Worm (Caenorhabditis elegans) whole organism, midembryonic: Measurements from ENCODE around the gene F13E6.2.

Source experiments
- T22C8.4 ChIP-seq: fragments of 200-800 bp; sonication (Bioruptor generic); IDR thresholded peaks from 2 replicates; pipeline ENCODE4 v1.3.6; 2022; ENCODE audit warnings: missing genetic modification characterization, missing compliant biosample characterization
- cog-1 ChIP-seq: sonication (generic microtip); optimal IDR thresholded peaks from 2 replicates; lab custom pipeline; 2016; ENCODE audit warnings: missing genetic modification characterization, missing compliant biosample characterization
- flt-1 ChIP-seq: fragments of 200-800 bp; sonication (Bioruptor generic); IDR thresholded peaks from 2 replicates; pipeline ENCODE4 v1.3.6; 2022; ENCODE audit warnings: missing genetic modification characterization, missing compliant biosample characterization
- klf-2 ChIP-seq: fragments of 200-800 bp; sonication (Bioruptor generic); conservative IDR thresholded peaks from 2 replicates; pipeline ENCODE4 v1.3.6; 2022; ENCODE audit warnings: missing genetic modification reagents, missing genetic modification characterization, missing compliant biosample characterization
- med-1 ChIP-seq: sonication (generic microtip); optimal IDR thresholded peaks from 2 replicates; lab custom pipeline; 2017; ENCODE audit warnings: missing genetic modification characterization, mild to moderate bottlenecking, missing compliant biosample characterization, antibody characterized with exemption, missing genetic modification reagents; ENCODE audit not compliant: insufficient read depth
- ref-1 ChIP-seq: fragments of 200-800 bp; sonication (Bioruptor generic); conservative IDR thresholded peaks from 2 replicates; pipeline ENCODE4 v1.3.6; 2022; ENCODE audit warnings: missing genetic modification reagents, missing genetic modification characterization, missing compliant biosample characterization
- tab-1 ChIP-seq: fragments of 200-800 bp; sonication (Bioruptor generic); IDR thresholded peaks from 2 replicates; pipeline ENCODE4 v1.3.6; 2022; ENCODE audit warnings: missing genetic modification characterization, missing compliant biosample characterization
- ztf-23 ChIP-seq: fragments of 200-800 bp; sonication (Bioruptor generic); IDR thresholded peaks from 2 replicates; pipeline ENCODE4 v1.3.6; 2022; ENCODE audit warnings: missing genetic modification reagents, missing genetic modification characterization, missing compliant biosample characterization
- ztf-29 ChIP-seq: fragments of 200-800 bp; sonication (Bioruptor generic); IDR thresholded peaks from 2 replicates; pipeline ENCODE4 v1.3.6; 2022; ENCODE audit warnings: missing genetic modification reagents, missing genetic modification characterization, missing compliant biosample characterization

F13E6.2 gene

DNA sequence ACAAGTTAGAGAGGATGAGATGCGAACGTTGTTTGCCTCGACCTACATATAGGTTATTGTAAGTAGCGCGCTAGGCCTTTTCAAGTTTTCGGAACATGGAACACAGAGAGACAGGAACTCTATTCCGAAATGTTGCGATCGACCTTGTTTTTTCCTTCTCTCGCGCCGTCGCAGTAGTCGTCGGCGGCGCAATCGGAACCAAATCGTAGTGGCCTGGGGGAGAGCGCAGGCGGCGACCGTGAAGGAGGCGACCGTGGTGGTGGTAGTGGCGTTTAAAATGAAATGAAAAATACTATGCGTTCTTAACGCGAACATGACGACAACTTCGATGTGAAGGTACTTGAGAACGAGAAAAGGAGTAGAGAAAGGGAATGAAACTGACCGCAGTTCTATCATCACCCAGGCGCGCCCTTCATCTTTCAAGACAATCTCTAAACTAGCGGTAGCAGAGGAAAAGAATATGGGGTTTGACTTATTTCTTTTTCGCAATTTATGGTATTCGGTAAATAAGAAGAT is 26.5 kb downstream of the F13E6.2 start:
- no peak for TF ChIP-seq ref-1 (GFP tag; lab: Robert Waterston, UW)
- no peak for TF ChIP-seq T22C8.4 (GFP tag; lab: Robert Waterston, UW)
- TF ChIP-seq ztf-29 (GFP tag; lab: Robert Waterston, UW) = no peak
- no peak for TF ChIP-seq klf-2 (GFP tag; lab: Robert Waterston, UW)
- TF ChIP-seq flt-1 (GFP tag; lab: Robert Waterston, UW) = no peak
- no peak for TF ChIP-seq tab-1
- TF ChIP-seq ztf-23 (GFP tag; lab: Robert Waterston, UW) = no peak
- TF ChIP-seq cog-1 (tag; lab: Kevin White, UChicago) = no peak
- TF ChIP-seq med-1 = no peak

DNA sequence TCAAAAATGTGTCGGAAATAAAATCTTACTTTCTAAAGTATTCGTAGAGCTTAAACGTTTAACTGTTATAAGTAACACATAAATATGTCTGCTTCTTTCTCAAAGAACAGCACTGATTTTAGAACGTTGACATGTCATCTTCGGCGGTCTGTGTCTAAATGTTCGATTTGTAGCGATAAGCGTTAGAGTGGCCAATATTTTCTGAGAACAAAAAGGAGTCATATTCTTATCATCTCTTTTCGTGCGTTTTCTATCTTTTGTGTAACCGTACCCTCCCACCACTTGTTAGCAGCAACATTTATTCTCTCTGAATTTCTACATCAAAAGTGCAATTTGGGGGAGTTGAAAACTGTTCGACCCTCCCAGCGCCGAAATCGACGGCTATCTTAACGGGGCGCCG is 29.0 kb downstream of the F13E6.2 start:
- TF ChIP-seq tab-1 (no peak), med-1 (no peak), klf-2 (GFP tag; lab: Robert Waterston, UW) (no peak), ref-1 (GFP tag; lab: Robert Waterston, UW) (no peak), T22C8.4 (GFP tag; lab: Robert Waterston, UW) (no peak)

DNA sequence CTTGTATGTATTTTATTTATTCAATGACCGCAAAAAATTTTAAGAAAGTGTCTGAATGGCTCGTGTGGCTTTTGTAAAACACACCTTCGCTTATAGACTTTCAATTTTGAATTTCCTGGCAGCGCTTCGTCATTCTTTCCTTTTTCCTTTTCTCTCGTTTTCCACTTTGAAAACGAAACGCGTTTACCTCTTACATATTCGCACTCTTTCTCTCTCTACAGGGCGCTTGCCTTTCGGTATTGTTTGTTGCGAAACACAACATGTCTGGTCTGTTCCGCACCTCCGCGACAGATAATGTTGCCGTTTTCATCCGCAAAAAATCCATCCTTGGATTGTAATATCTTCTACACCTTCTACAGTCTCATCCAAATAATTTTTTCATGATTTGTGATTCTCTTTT is 33.5 kb downstream of the F13E6.2 start:
- TF ChIP-seq T22C8.4 (GFP tag; lab: Robert Waterston, UW) (no peak), ztf-23 (GFP tag; lab: Robert Waterston, UW) (no peak), tab-1 (no peak), cog-1 (tag; lab: Kevin White, UChicago) (no peak), ztf-29 (GFP tag; lab: Robert Waterston, UW) (no peak), flt-1 (GFP tag; lab: Robert Waterston, UW) (no peak), med-1 (no peak), klf-2 (GFP tag; lab: Robert Waterston, UW) (no peak), ref-1 (GFP tag; lab: Robert Waterston, UW) (no peak)

DNA sequence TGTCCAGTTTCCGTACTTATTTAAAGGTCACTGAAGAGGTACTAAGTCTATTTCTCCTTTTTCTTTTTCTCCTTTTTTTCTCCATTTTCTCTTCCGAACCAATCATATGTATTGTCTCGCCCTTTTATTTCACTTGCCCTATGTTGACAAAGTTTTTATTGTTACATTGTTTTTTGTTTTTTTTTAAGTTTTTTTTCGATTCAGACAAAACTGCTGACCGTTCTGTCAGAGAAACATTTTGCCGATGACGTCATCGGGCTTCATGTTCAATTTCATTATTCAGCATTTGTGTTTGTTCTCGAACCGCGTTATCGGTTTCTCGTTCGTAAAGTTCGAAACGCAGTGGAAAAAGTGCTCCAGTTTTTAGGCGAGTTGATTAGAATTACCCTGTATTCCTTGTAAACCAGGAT is 34.7 kb downstream of the F13E6.2 start:
- TF ChIP-seq ref-1 (GFP tag; lab: Robert Waterston, UW) (no peak), flt-1 (GFP tag; lab: Robert Waterston, UW) (no peak), tab-1 (no peak), ztf-23 (GFP tag; lab: Robert Waterston, UW) (no peak), med-1 (no peak), ztf-29 (GFP tag; lab: Robert Waterston, UW) (no peak), klf-2 (GFP tag; lab: Robert Waterston, UW) (no peak), T22C8.4 (GFP tag; lab: Robert Waterston, UW) (no peak), cog-1 (tag; lab: Kevin White, UChicago) (no peak)

DNA sequence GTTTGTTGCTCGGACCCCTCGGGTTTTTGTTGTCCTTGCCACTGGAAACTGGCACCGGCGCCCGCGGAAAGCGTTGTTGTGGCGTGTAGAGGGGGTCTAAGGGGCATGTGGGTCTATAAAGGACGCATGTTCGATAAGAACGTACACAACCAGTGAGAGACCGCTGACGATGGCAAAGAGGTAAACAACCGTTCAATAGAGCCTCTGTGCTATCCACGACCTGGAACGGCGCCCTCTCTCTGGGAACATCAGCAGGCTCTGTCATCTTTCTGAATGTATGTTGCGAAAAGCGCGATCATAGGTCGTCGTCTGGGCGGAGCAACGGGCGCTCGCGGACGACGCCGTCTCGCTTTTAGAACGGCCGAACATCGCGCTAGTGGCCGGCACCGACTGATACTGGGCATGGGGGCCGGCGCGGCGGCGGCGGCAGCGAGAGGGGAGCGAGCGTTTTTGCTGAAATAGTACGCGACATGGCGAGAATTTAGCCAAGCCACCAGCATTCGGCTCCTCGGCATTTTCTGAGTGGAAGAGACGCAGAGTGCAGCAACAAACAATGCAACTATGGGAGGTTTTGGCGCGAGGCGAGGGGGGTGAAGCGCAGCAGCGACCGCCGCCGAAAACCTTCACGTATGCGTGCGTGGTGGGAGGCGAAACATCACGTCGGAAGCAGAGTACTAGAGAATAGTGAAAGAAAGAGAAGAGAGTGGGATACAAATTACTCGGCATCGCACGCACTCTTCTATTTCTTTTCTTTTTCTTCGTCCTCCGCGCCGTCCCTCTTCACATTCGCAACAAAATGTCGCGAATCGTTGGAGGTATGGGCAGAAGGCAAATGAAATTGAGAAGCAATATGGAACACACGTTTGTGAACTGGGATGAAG is 36.8 kb downstream of the F13E6.2 start:
- no peak for TF ChIP-seq ref-1 (GFP tag; lab: Robert Waterston, UW)
- TF ChIP-seq med-1 = no peak
- no peak for TF ChIP-seq klf-2 (GFP tag; lab: Robert Waterston, UW)
- TF ChIP-seq flt-1 (GFP tag; lab: Robert Waterston, UW) = no peak
- peak; percentile 63; the same call in 1 of the 2 replicates for TF ChIP-seq tab-1
- TF ChIP-seq ztf-29 (GFP tag; lab: Robert Waterston, UW) = no peak
- TF ChIP-seq T22C8.4 (GFP tag; lab: Robert Waterston, UW) = no peak
- TF ChIP-seq cog-1 (tag; lab: Kevin White, UChicago) = peak; percentile 69
- TF ChIP-seq ztf-23 (GFP tag; lab: Robert Waterston, UW) = no peak

DNA sequence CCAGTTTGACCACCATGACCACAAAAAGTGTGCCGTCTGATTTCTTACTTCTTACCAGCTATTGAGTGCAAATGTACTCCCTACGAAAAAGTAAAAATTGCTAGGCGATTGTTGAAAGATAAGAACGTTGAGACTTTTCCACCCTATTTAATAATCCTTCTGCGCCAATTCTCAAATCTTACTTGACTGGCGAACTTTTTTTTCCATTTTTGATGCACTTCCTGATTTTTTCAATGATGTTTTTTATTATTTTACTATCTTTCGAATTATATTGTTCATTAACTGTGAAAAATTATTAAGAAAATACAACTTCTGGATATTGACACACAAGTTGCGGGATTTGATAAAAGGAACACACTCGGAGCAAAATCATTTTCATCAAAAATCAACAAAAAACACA is 38.5 kb downstream of the F13E6.2 start, which contains the start of gene daf-12:
Gene daf-12 (plus strand): TSS at position 301 of the 400 bp plus-strand sequence.
- TF ChIP-seq klf-2 (GFP tag; lab: Robert Waterston, UW) (no peak), flt-1 (GFP tag; lab: Robert Waterston, UW) (no peak), tab-1 (no peak)

DNA sequence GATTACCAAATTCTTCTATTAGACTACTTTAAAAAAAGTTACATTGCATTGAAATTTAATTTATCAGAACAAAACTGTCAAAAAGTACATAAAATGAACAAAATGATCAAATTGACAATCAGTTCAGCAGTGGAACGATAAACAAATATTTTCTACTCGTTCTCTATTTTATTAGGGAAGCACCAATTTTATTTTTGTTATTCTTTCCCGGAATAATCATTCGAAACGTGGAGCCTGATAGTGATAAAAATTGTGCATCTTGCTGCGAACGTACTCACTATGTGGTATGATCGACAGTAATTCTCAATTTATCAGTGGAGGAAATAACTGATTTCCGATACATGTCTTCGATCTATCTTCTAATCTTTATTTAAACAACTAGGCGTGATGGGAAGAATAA is 42.2 kb downstream of the F13E6.2 start:
- no peak for TF ChIP-seq flt-1 (GFP tag; lab: Robert Waterston, UW)
- no peak for TF ChIP-seq ztf-23 (GFP tag; lab: Robert Waterston, UW)
- no peak for TF ChIP-seq klf-2 (GFP tag; lab: Robert Waterston, UW)

DNA sequence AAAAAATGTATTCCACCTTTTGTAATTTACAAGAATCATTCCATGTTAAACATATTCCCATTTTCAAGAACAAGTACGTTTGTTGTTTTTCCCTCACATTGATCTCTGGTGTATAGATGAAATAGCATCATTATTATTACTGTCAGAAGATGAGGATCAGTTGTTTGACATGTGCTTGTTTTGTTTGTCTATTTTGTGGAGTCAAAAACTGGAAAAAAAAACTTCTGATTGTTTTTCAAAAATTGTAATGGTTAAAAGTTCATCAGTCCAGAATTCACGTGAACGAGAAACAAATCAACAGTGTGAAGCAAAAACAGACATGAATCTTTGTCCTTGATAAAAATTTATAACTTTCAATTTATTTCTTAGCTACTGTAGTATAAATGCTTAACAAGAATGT is 43.1 kb downstream of the F13E6.2 start:
- TF ChIP-seq T22C8.4 (GFP tag; lab: Robert Waterston, UW) (no peak), ztf-23 (GFP tag; lab: Robert Waterston, UW) (no peak), med-1 (no peak)

DNA sequence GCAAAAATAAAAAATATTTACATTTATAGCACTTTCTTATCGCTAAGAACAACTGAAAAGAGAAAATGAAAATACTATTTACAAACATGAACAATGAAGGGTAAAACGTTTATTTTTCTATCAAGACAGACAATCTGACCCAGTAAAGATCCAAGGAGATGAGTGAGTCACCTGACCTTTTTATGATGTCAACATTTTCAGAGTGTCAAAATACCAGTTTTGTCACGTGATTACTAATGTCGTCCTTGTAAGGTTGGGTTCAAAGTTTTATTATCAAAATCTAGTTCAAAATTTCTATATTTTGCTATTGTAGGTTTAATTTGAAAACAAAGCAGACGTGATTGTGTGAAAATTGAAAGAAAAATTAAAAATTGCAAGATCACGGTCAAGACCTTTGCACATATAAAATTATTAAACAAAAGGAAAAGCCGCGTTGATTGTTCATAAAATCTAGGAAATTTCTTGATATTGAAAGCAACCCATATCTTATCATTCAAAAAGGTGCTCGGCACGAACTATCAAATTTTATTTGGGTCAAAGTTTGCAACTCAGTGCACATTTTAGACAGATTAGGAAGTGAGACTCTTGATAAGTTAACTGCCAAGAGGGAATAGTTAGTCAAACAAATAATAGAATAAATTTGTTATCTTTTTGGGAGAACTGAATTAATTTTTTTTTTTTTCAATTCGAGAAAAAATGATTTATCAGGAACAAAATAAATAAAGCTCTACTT is 43.9 kb downstream of the F13E6.2 start:
- TF ChIP-seq ztf-23 (GFP tag; lab: Robert Waterston, UW) (no peak), ref-1 (GFP tag; lab: Robert Waterston, UW) (no peak), ztf-29 (GFP tag; lab: Robert Waterston, UW) (no peak), cog-1 (tag; lab: Kevin White, UChicago) (no peak), klf-2 (GFP tag; lab: Robert Waterston, UW) (no peak), flt-1 (GFP tag; lab: Robert Waterston, UW) (no peak), T22C8.4 (GFP tag; lab: Robert Waterston, UW) (no peak), tab-1 (no peak), med-1 (no peak)
